Worm (Caenorhabditis elegans): ENCODE results near the gene C17H12.3.
A peak's percentile ranks its signal among the peaks of the same experiment; 100 is the strongest.

Gene C17H12.3

ce11 chrIV:6785873-6786272 lies 9.6 kb downstream of the C17H12.3 start (continued):
- no peak for TF ChIP-seq ets-5 (GFP tag; IDR thresholded peaks at IDR 0.05)
- peak; percentile 37 for TF ChIP-seq egl-13 (tag; optimal IDR thresholded peaks at IDR 0.05)
- TF ChIP-seq lin-35 (GFP tag; optimal IDR thresholded peaks at IDR 0.05) = peak; percentile 52 to 62
- no peak for TF ChIP-seq nhr-85 (tag)
- no peak for TF ChIP-seq C34B4.2 (tag; optimal IDR thresholded peaks at IDR 0.05)
- TF ChIP-seq ceh-88 (GFP tag; IDR thresholded peaks at IDR 0.05) = no peak
- peak; percentile 53 for TF ChIP-seq unc-86 (tag; optimal IDR thresholded peaks at IDR 0.05)
- peak; percentile 96 for TF ChIP-seq lin-14 (GFP tag; optimal IDR thresholded peaks at IDR 0.05)
- no peak for TF ChIP-seq nhr-12 (tag; optimal IDR thresholded peaks at IDR 0.05)
- TF ChIP-seq hlh-4 (tag; optimal IDR thresholded peaks at IDR 0.05) = no peak
- TF ChIP-seq fkh-8 (tag; optimal IDR thresholded peaks at IDR 0.05) = peak; percentile 35
- TF ChIP-seq sup-37 (GFP tag; optimal IDR thresholded peaks at IDR 0.05) = peak; percentile 27
- TF ChIP-seq nhr-76 (tag; optimal IDR thresholded peaks at IDR 0.05) = no peak
- no peak for TF ChIP-seq pag-3 (tag; optimal IDR thresholded peaks at IDR 0.05; ENCODE audit: borderline replicate concordance, insufficient read depth)
- TF ChIP-seq lin-13 (GFP tag; optimal IDR thresholded peaks at IDR 0.05) = peak; percentile 37

DNA sequence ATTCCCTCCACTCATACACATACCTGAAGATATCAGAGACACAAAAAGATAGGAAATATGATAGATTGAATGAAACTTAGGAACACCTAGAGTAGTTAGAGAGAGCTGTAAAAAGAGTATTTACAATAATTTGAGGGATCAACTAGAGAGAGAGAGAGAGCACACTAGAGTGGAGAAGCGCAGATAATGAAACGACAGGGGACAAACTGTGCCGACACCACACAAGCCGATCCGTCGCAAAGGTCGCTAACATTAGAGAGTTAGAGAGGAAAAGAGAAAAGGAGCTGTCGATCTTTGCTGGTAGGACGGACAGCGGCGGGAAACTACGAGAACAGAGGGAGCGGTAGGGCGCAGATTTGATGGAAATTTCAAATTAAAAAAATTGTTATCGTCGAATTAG lies 10.3 kb downstream of the C17H12.3 start, which contains the start of gene dyci-1:
Gene dyci-1, minus strand, starts transcription at position 122 of the 400 bp plus-strand sequence.
- TF ChIP-seq lin-14 (GFP tag; optimal IDR thresholded peaks at IDR 0.05) (peak; percentile 72), lin-13 (GFP tag; optimal IDR thresholded peaks at IDR 0.05) (peak; percentile 0), lin-35 (GFP tag; optimal IDR thresholded peaks at IDR 0.05) (peak; percentile 9 to 31), dsc-1 (tag; optimal IDR thresholded peaks at IDR 0.05) (no peak), dpl-1 (GFP tag; optimal IDR thresholded peaks at IDR 0.05) (peak in 2 of 3 experiments; percentile 19 to 23), nhr-76 (tag; optimal IDR thresholded peaks at IDR 0.05) (no peak), swsn-7 (tag; optimal IDR thresholded peaks at IDR 0.05) (peak; percentile 14), blmp-1 (tag; optimal IDR thresholded peaks at IDR 0.05) (peak; percentile 3), mdl-1 (tag; optimal IDR thresholded peaks at IDR 0.05) (no peak), nhr-84 (tag; optimal IDR thresholded peaks at IDR 0.05) (no peak), lsy-2 (tag; optimal IDR thresholded peaks at IDR 0.05) (peak in 1 of 2 experiments; percentile 49), fos-1 (tag; optimal IDR thresholded peaks at IDR 0.05) (no peak), ceh-8 (GFP tag; optimal IDR thresholded peaks at IDR 0.05) (no peak), nhr-77 (tag; optimal IDR thresholded peaks at IDR 0.05) (peak; percentile 74), nhr-237 (tag; optimal IDR thresholded peaks at IDR 0.05) (peak; percentile 29), nhr-20 (tag; optimal IDR thresholded peaks at IDR 0.05) (peak; percentile 46), unc-98 (GFP tag; IDR thresholded peaks at IDR 0.05) (no peak), egl-27 (tag; optimal IDR thresholded peaks at IDR 0.05) (peak in 1 of 2 experiments; percentile 15), snu-23 (GFP tag; optimal IDR thresholded peaks at IDR 0.05) (peak; percentile 52), rnt-1 (tag; optimal IDR thresholded peaks at IDR 0.05) (peak; percentile 45), elt-3 (tag; optimal IDR thresholded peaks at IDR 0.05) (peak in 1 of 6 experiments; percentile 27), nhr-71 (tag; optimal IDR thresholded peaks at IDR 0.05) (peak; percentile 17), tbx-2 (tag; optimal IDR thresholded peaks at IDR 0.05) (peak; percentile 5), efl-1 (optimal IDR thresholded peaks at IDR 0.05) (peak; percentile 14 to 34), efl-1 (GFP tag; optimal IDR thresholded peaks at IDR 0.05 in 1 of 2) (peak in 1 of 2 experiments; percentile 41), fkh-10 (GFP tag; optimal IDR thresholded peaks at IDR 0.05) (no peak)

DNA sequence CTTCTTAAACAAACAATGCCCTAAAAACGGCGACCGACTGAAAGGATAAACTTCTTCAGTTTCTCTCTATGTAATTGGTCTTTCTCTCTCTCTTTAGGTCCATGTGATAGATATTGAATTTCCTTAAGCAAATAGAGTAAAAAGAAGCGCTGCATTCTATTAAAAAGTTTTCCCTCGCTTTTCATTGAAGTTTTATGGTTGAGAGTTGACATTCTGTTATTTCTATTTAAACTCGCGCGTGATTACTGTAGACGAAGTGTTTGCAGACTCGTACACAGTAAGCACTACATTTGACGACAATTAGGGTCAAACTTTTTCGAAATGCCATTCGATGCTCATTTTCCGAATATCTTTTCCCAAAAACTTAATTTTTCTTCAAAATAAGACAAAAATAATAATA lies 18.3 kb downstream of the C17H12.3 start:
- TF ChIP-seq isw-1 (GFP tag; IDR thresholded peaks at IDR 0.05) (no peak), zag-1 (tag; optimal IDR thresholded peaks at IDR 0.05) (no peak), efl-1 (optimal IDR thresholded peaks at IDR 0.05) (peak in 1 of 2 experiments; percentile 5), efl-1 (GFP tag; optimal IDR thresholded peaks at IDR 0.05 in 1 of 2) (peak in 1 of 2 experiments; percentile 83), lin-14 (GFP tag; optimal IDR thresholded peaks at IDR 0.05) (peak; percentile 1)
